Worm (Caenorhabditis elegans): ENCODE measurements around the gene Y51B9A.7.

DNA sequence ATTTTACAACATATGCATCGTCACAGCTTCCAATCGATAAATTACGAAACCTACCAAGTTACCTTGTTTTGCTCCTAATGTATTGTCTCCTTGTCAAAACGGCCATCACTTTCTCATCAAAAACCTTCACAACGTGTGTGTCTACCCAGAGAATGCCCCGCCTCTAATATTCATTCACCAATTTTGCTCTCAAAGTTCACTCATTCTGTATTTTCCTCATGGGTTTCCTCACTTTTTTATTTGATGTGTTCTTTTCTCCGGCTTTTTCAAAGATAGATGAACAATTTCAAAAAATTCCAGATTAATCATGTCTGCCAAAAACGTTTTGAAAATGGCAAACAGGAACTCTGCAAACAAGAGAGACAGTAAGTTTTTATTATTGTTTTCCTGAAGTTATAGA lies 14.6 kb upstream of the Y51B9A.7 start, which contains the start of gene C06C3.7:
- TF ChIP-seq egl-13 (tag; optimal IDR thresholded peaks at IDR 0.05) = no peak
- TF ChIP-seq mdl-1 (tag; optimal IDR thresholded peaks at IDR 0.05) = no peak
- no peak for TF ChIP-seq snpc-4 (tag; optimal IDR thresholded peaks at IDR 0.05)

Data from whole organism, L1 larva.